Worm (Caenorhabditis elegans): ENCODE measurements around the gene srbc-42.

DNA sequence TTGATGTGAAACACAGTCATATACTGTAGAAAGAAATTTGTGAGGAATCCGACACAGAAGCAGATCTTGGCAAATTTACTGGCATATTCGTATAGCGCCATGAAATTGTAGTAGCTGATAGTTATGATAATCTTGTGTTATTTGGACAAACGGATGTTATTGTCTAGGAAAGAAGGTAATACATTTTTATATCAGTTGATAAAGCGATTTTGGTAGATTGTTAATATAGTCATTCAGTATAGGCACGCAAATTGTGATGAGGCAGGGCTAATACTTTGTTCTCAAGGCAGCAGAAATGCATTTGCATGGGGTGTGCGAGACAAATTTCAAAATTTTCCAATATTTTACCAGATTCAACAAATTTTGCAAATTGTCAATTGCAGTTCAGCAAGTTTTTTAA, 45.0 kb downstream of the srbc-42 start, which contains the start of gene str-52:
- no peak for TF ChIP-seq ref-1 (GFP tag; conservative IDR thresholded peaks at IDR 0.05)
- TF ChIP-seq flt-1 (GFP tag; IDR thresholded peaks at IDR 0.05) = no peak
